Worm (Caenorhabditis elegans) whole organism, midembryonic: Measurements from ENCODE around the gene ubxn-2.

Experiments
- ref-1 ChIP-seq: fragments of 200-800 bp; sonication (Bioruptor generic); conservative IDR thresholded peaks from 2 replicates; pipeline ENCODE4 v1.3.6; 2022; ENCODE audit warnings: missing genetic modification reagents, missing genetic modification characterization, missing compliant biosample characterization
- ztf-29 ChIP-seq: fragments of 200-800 bp; sonication (Bioruptor generic); IDR thresholded peaks from 2 replicates; pipeline ENCODE4 v1.3.6; 2022; ENCODE audit warnings: missing genetic modification reagents, missing genetic modification characterization, missing compliant biosample characterization

DNA sequence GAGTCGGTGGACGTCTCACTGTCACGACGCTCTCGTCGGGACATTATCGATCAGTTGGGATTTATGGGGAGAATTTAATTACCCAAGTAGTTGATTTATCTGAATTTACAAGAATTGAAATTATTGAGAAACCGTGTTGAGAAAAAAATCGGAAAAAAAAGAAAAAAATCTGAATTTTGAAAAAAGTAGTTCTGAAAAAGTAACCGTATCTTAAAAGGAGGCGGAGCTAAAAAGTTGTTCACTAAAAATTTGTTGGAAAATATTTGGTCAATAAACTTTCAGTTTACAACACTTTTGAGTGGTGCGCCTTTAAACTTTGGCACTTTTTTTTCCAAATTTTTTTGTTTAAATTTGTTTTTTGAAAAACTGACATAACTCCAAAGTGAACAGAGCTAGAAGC lies 46.1 kb upstream of the ubxn-2 start, which contains the start of gene Y54G2A.11:
- TF ChIP-seq ztf-29 (GFP tag; lab: Robert Waterston, UW): no peak
- TF ChIP-seq ref-1 (GFP tag; lab: Robert Waterston, UW): no peak
